Worm (Caenorhabditis elegans) whole organism, L4/young adult: Measurements from ENCODE around the gene F48F5.6.

Experiments used
- W03F9.2 ChIP-seq: fragments of 150-350 bp; optimal IDR thresholded peaks from 2 replicates; lab custom pipeline; 2014; ENCODE audit warnings: missing biosample characterization, missing genetic modification characterization

Gene F48F5.6

ce11 chrV:20399532-20400068 lies 53.4 kb downstream of the F48F5.6 start:
- TF ChIP-seq W03F9.2 (tag; lab: Kevin White, UChicago) = no peak
